Fruit fly (Drosophila melanogaster): Measurements from ENCODE around the gene CG46383.

Gene CG46383

DNA sequence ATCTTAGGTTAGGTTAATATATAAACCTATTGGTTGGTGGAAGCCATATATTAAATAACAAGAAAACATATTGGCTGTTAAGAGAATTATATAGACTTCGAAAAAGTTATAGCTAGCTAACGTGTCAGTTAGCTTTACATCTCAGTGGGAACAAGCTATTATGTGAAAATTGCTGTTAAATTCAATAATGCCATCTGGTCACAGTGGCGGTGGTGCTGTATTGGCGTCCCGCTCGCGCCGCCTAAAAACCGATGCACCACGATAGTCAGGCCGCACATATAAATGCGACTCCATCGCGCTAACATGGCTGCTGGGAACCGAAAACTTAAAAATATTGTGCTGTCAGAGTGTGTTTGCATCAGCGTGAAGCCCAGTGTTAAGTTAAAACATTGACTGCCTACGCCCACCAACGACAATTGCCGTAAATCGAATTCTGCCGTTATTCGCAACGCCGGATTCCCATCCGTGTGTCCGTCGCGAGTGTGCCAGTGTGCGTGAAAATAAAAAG, 22.3 kb upstream of the CG46383 start, which contains the start of gene Hel89B (continued):
- TF ChIP-seq prd (optimal IDR thresholded peaks at IDR 0.05): no peak
- no peak for TF ChIP-seq prd (GFP tag; IDR thresholded peaks at IDR 0.05)
- no peak for TF ChIP-seq CG10431 (GFP tag; optimal IDR thresholded peaks at IDR 0.05)
- TF ChIP-seq so (GFP tag; IDR thresholded peaks at IDR 0.05): no peak
- peak; percentile 67 for TF ChIP-seq Chrac-16 (GFP tag; optimal IDR thresholded peaks at IDR 0.05)
- no peak for TF ChIP-seq ro (GFP tag; IDR thresholded peaks at IDR 0.05)
- TF ChIP-seq nerfin-1 (tag; optimal IDR thresholded peaks at IDR 0.05): peak; percentile 32
- TF ChIP-seq Dip2 (GFP tag; IDR thresholded peaks at IDR 0.05): no peak
- TF ChIP-seq Dfd (GFP tag; optimal IDR thresholded peaks at IDR 0.05): peak in 1 of 2 experiments; percentile 96
- TF ChIP-seq Nf-YC (tag; optimal IDR thresholded peaks at IDR 0.05): peak; percentile 48
- TF ChIP-seq NC2α (GFP tag; optimal IDR thresholded peaks at IDR 0.05): peak; percentile 82
- no peak for TF ChIP-seq Dll (GFP tag; IDR thresholded peaks at IDR 0.05; ENCODE audit: partially characterized antibody)
- TF ChIP-seq sqz (GFP tag; optimal IDR thresholded peaks at IDR 0.05): no peak
- TF ChIP-seq fd96Cb (tag; optimal IDR thresholded peaks at IDR 0.05): peak; percentile 65
- peak; percentile 73 for TF ChIP-seq zfh2 (GFP tag; optimal IDR thresholded peaks at IDR 0.05)
- TF ChIP-seq tll (GFP tag; optimal IDR thresholded peaks at IDR 0.05): peak in 1 of 2 experiments; percentile 10
- peak; percentile 63 for TF ChIP-seq gsb-n (tag; optimal IDR thresholded peaks at IDR 0.05)
- TF ChIP-seq CG9797 (GFP tag; optimal IDR thresholded peaks at IDR 0.05): peak; percentile 90
- TF ChIP-seq CG6813 (GFP tag; optimal IDR thresholded peaks at IDR 0.05): no peak
- peak; percentile 23 for TF ChIP-seq CG8388 (GFP tag; optimal IDR thresholded peaks at IDR 0.05)
- TF ChIP-seq CG1529 (GFP tag; optimal IDR thresholded peaks at IDR 0.05): no peak
- TF ChIP-seq CG6683 (GFP tag; optimal IDR thresholded peaks at IDR 0.05): no peak
- peak; percentile 55 for TF ChIP-seq Vsx1 (GFP tag; optimal IDR thresholded peaks at IDR 0.05)
- no peak for TF ChIP-seq peb (GFP tag; IDR thresholded peaks at IDR 0.05)
- TF ChIP-seq lmd (GFP tag; IDR thresholded peaks at IDR 0.05): no peak

dm6 chr3R:15972298-15972978, 21.7 kb upstream of the CG46383 start, which contains the start of gene mor:
TSS of gene mor (minus strand) at chr3R:15972913.
- TF ChIP-seq Bdp1 (GFP tag; optimal IDR thresholded peaks at IDR 0.05) (peak; percentile 4), wek (GFP tag; optimal IDR thresholded peaks at IDR 0.05) (peak; percentile 1), Sin3A (optimal IDR thresholded peaks at IDR 0.05) (peak; percentile 94), maf-S (GFP tag; optimal IDR thresholded peaks at IDR 0.05) (no peak), YL-1 (GFP tag; optimal IDR thresholded peaks at IDR 0.05) (peak; percentile 35), D (optimal IDR thresholded peaks at IDR 0.05) (peak; percentile 9), D (GFP tag; optimal IDR thresholded peaks at IDR 0.05) (no peak), sqz (GFP tag; optimal IDR thresholded peaks at IDR 0.05) (peak; percentile 73), CG13424 (tag; optimal IDR thresholded peaks at IDR 0.05) (no peak), phol (tag; optimal IDR thresholded peaks at IDR 0.05) (peak; percentile 93), D19B (GFP tag; optimal IDR thresholded peaks at IDR 0.05) (no peak), CG17385 (GFP tag; optimal IDR thresholded peaks at IDR 0.05) (peak; percentile 29), Sox102F (GFP tag; optimal IDR thresholded peaks at IDR 0.05) (no peak), CG6254 (GFP tag; optimal IDR thresholded peaks at IDR 0.05) (peak; percentile 99), CG15514 (GFP tag; optimal IDR thresholded peaks at IDR 0.05) (no peak), CG13123 (GFP tag; optimal IDR thresholded peaks at IDR 0.05) (no peak), MESR4 (GFP tag; optimal IDR thresholded peaks at IDR 0.05) (peak; percentile 37), cad (GFP tag; optimal IDR thresholded peaks at IDR 0.05) (peak; percentile 67), aop (GFP tag; IDR thresholded peaks at IDR 0.05) (no peak), unpg (GFP tag; optimal IDR thresholded peaks at IDR 0.05) (no peak), Lim3 (GFP tag; IDR thresholded peaks at IDR 0.05) (no peak), Fer1 (GFP tag; optimal IDR thresholded peaks at IDR 0.05) (peak; percentile 8), CG31224 (GFP tag; IDR thresholded peaks at IDR 0.05) (no peak), Dp (GFP tag; optimal IDR thresholded peaks at IDR 0.05) (peak; percentile 2), Med (GFP tag) (peak; percentile 74), al (GFP tag; IDR thresholded peaks at IDR 0.05) (no peak), Hr3 (GFP tag; optimal IDR thresholded peaks at IDR 0.05) (no peak)

Measured in whole organism, embryonic.